Fruit fly (Drosophila melanogaster): ENCODE data around the gene PIG-F.

PIG-F gene

dm6 chr3L:19618072-19618958 lies 6.1 kb downstream of the PIG-F start, which contains the start of gene asf1 (continued):
- TF ChIP-seq CG16815 (GFP tag; optimal IDR thresholded peaks at IDR 0.05) (no peak), BEAF-32 (GFP tag; optimal IDR thresholded peaks at IDR 0.05) (peak; percentile 88), CG1647 (GFP tag; optimal IDR thresholded peaks at IDR 0.05) (no peak), yki (optimal IDR thresholded peaks at IDR 0.05) (no peak), Fer2 (tag; optimal IDR thresholded peaks at IDR 0.05) (no peak), CG6654 (GFP tag; optimal IDR thresholded peaks at IDR 0.05) (no peak), cwo (GFP tag; optimal IDR thresholded peaks at IDR 0.05) (no peak), tll (GFP tag; optimal IDR thresholded peaks at IDR 0.05) (peak in 1 of 2 experiments; percentile 54), Lhr (GFP tag; optimal IDR thresholded peaks at IDR 0.05) (peak; percentile 67), so (GFP tag; IDR thresholded peaks at IDR 0.05) (no peak), zfh2 (GFP tag; optimal IDR thresholded peaks at IDR 0.05) (peak; percentile 43), bigmax (GFP tag; optimal IDR thresholded peaks at IDR 0.05) (no peak), insv (GFP tag; optimal IDR thresholded peaks at IDR 0.05) (peak; percentile 92 to 98), nmo (GFP tag; optimal IDR thresholded peaks at IDR 0.05) (peak; percentile 60), knrl (GFP tag; IDR thresholded peaks at IDR 0.05; ENCODE audit: partially characterized antibody) (peak; percentile 76), NC2α (GFP tag; optimal IDR thresholded peaks at IDR 0.05) (no peak), mld (GFP tag; IDR thresholded peaks at IDR 0.05; ENCODE audit: partially characterized antibody) (no peak; the same call in 2 of the 3 replicates), CG1024 (GFP tag; IDR thresholded peaks at IDR 0.05) (no peak), cad (GFP tag; optimal IDR thresholded peaks at IDR 0.05) (no peak), CoRest (tag; optimal IDR thresholded peaks at IDR 0.05) (peak; percentile 31), CG4360 (GFP tag; IDR thresholded peaks at IDR 0.05) (no peak), CG32532 (GFP tag; IDR thresholded peaks at IDR 0.05) (0 out of 2 replicates have a peak, but pooled peaks have one; percentile 17), lbe (GFP tag; optimal IDR thresholded peaks at IDR 0.05) (no peak), sd (tag; optimal IDR thresholded peaks at IDR 0.05) (no peak), CG4820 (GFP tag; optimal IDR thresholded peaks at IDR 0.05) (no peak), vnd (GFP tag; IDR thresholded peaks at IDR 0.05; ENCODE audit: partially characterized antibody) (peak; percentile 72), CG15514 (GFP tag; optimal IDR thresholded peaks at IDR 0.05) (peak; percentile 80), CG10366 (GFP tag; IDR thresholded peaks at IDR 0.05) (no peak), CG11696 (GFP tag; IDR thresholded peaks at IDR 0.05) (peak; percentile 80), CG34224 (GFP tag; IDR thresholded peaks at IDR 0.05; ENCODE audit: partially characterized antibody) (peak; percentile 72), CG12744 (GFP tag; optimal IDR thresholded peaks at IDR 0.05) (no peak), B-H2 (GFP tag; optimal IDR thresholded peaks at IDR 0.05) (no peak), E2f1 (GFP tag; IDR thresholded peaks at IDR 0.05) (peak; percentile 51; the same call in 1 of the 2 replicates), caup (GFP tag; optimal IDR thresholded peaks at IDR 0.05; ENCODE audit: severe bottlenecking) (no peak), Antp (GFP tag; optimal IDR thresholded peaks at IDR 0.05) (peak; percentile 23), CG33557 (GFP tag; optimal IDR thresholded peaks at IDR 0.05) (no peak), CG17568 (GFP tag; optimal IDR thresholded peaks at IDR 0.05) (no peak), eve (GFP tag; optimal IDR thresholded peaks at IDR 0.05) (no peak), CG7839 (tag; optimal IDR thresholded peaks at IDR 0.05) (no peak), Dll (GFP tag; IDR thresholded peaks at IDR 0.05; ENCODE audit: partially characterized antibody) (peak; percentile 88), Drgx (GFP tag; IDR thresholded peaks at IDR 0.05) (peak; percentile 51), CG8944 (GFP tag; optimal IDR thresholded peaks at IDR 0.05) (no peak), Kr (GFP tag; optimal IDR thresholded peaks at IDR 0.05) (no peak), CG5245 (GFP tag; optimal IDR thresholded peaks at IDR 0.05) (no peak), crc (GFP tag; optimal IDR thresholded peaks at IDR 0.05) (no peak), CG14050 (GFP tag; IDR thresholded peaks at IDR 0.05) (no peak), oc (tag; optimal IDR thresholded peaks at IDR 0.05) (no peak), bcd (GFP tag; optimal IDR thresholded peaks at IDR 0.05) (no peak)

Measured in whole organism, embryonic.